Worm (Caenorhabditis elegans): ENCODE results near the gene lips-9.

lips-9 gene

DNA sequence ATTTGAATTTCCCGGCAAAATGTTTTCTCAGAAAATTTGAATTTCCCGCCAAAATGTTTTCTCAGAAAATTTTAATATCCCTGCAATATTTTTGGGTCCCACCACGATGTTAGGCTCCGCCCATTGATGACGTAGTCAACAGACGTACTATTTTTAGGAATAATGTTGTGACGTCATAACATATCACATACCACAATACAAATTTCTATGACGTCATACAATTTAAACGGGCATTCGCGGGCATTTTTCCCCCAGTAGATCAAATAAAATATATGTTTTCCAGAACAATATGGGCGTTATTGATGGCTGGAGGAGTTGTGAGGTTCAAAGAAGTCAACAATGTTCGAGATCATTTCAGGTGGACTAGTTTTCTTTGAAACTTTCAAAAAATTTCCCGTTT lies 31.1 kb upstream of the lips-9 start:
- TF ChIP-seq F57A8.1 (GFP tag; optimal IDR thresholded peaks at IDR 0.05), result no peak
- no peak for TF ChIP-seq ceh-27 (GFP tag; optimal IDR thresholded peaks at IDR 0.05)
- no peak for TF ChIP-seq let-526 (GFP tag; IDR thresholded peaks at IDR 0.05)
- TF ChIP-seq dox-1 (GFP tag; IDR thresholded peaks at IDR 0.05), result no peak
- TF ChIP-seq nhr-90 (tag; optimal IDR thresholded peaks at IDR 0.05), result no peak
- no peak for TF ChIP-seq ztf-6 (GFP tag; IDR thresholded peaks at IDR 0.05)
- TF ChIP-seq athp-1 (tag; optimal IDR thresholded peaks at IDR 0.05), result no peak
- TF ChIP-seq madf-8 (GFP tag; conservative IDR thresholded peaks at IDR 0.05), result no peak
- TF ChIP-seq madf-10 (tag; optimal IDR thresholded peaks at IDR 0.05), result no peak
- TF ChIP-seq Y67H2A.10 (GFP tag; conservative IDR thresholded peaks at IDR 0.05), result no peak
- no peak for TF ChIP-seq snpc-4 (GFP tag; optimal IDR thresholded peaks at IDR 0.05)
- TF ChIP-seq snpc-4 (tag; optimal IDR thresholded peaks at IDR 0.05), result no peak
- TF ChIP-seq lin-40 (tag; optimal IDR thresholded peaks at IDR 0.05), result no peak
- TF ChIP-seq ztf-28 (GFP tag; IDR thresholded peaks at IDR 0.05), result no peak
- no peak for TF ChIP-seq attf-3 (GFP tag; conservative IDR thresholded peaks at IDR 0.05)
- no peak for TF ChIP-seq madf-3 (GFP tag; IDR thresholded peaks at IDR 0.05)

DNA sequence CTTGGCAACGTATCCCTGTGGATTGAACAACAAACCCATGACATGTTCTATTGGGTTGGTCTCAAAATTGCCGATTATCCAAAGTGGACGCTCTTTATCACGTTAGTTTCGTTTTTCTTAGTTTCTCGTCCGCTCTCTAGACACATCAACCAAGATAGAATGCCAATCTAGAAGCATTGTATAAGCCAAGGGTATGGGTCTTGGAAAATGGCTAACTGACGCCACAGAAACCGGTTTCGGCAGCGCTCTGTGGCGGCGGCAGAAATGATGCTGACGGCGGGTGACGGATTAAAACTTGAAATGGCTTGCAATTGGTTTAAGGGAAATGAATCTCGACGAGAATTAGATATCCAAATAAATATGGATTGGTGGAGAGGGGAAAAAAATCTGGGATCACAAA lies 30.4 kb upstream of the lips-9 start:
- TF ChIP-seq F52B5.7 (tag; optimal IDR thresholded peaks at IDR 0.05), result no peak
- no peak for TF ChIP-seq mel-28 (tag; optimal IDR thresholded peaks at IDR 0.05; ENCODE audit: borderline replicate concordance)
- TF ChIP-seq K12H6.12 (tag; optimal IDR thresholded peaks at IDR 0.05), result no peak
- no peak for TF ChIP-seq B0261.1 (tag; optimal IDR thresholded peaks at IDR 0.05)
- no peak for TF ChIP-seq mes-4 (tag; optimal IDR thresholded peaks at IDR 0.05)
- no peak for TF ChIP-seq nhr-90 (tag; optimal IDR thresholded peaks at IDR 0.05)
- no peak for TF ChIP-seq somi-1 (GFP tag; optimal IDR thresholded peaks at IDR 0.05)
- no peak for TF ChIP-seq madf-10 (tag; optimal IDR thresholded peaks at IDR 0.05)
- no peak for TF ChIP-seq dpff-1 (tag; optimal IDR thresholded peaks at IDR 0.05)
- no peak for TF ChIP-seq bed-2 (GFP tag; IDR thresholded peaks at IDR 0.05)
- TF ChIP-seq mcd-1 (GFP tag; IDR thresholded peaks at IDR 0.05), result no peak
- TF ChIP-seq die-1 (tag; optimal IDR thresholded peaks at IDR 0.05), result no peak
- no peak for TF ChIP-seq dpl-1 (GFP tag; optimal IDR thresholded peaks at IDR 0.05)
- TF ChIP-seq ceh-27 (GFP tag; optimal IDR thresholded peaks at IDR 0.05), result no peak
- no peak for TF ChIP-seq hlh-12 (tag; optimal IDR thresholded peaks at IDR 0.05)

DNA sequence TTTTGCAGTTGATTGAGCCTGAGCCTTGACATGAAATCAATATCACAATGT lies 30.2 kb upstream of the lips-9 start, which contains the start of gene ptr-18:
Gene ptr-18 (plus strand): TSS at position 9 of the 51 bp plus-strand sequence.
- TF ChIP-seq ztf-28 (GFP tag; IDR thresholded peaks at IDR 0.05) (no peak), snpc-4 (GFP tag; optimal IDR thresholded peaks at IDR 0.05) (no peak), snpc-4 (tag; optimal IDR thresholded peaks at IDR 0.05) (no peak), lir-1 (GFP tag; conservative IDR thresholded peaks at IDR 0.05) (no peak), aptf-2 (GFP tag; conservative IDR thresholded peaks at IDR 0.05) (no peak), F33H1.4 (GFP tag; IDR thresholded peaks at IDR 0.05) (no peak)

DNA sequence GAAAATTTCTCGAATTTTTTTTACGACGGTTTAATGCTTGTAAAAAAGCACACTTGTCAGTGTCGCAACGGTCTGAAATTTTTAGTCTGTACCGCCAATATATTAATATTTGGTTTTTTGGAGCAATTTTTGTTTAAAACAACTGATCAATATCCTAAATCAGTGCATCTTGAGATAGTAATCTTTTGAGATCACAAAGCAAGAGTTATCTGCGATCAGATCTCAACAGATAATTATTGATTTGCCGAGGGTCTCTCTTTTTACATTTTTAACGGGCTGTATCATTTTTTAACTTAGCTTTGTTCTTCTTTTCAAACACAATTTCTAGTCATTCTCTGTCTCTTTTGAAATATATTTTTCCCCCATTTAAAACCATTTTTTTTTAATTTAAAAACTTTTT lies 30.0 kb upstream of the lips-9 start:
- no peak for TF ChIP-seq snpc-1.3 (tag; optimal IDR thresholded peaks at IDR 0.05; ENCODE audit: insufficient read depth)
- no peak for TF ChIP-seq K11D2.4 (GFP tag; IDR thresholded peaks at IDR 0.05)
- no peak for TF ChIP-seq nfyb-1 (GFP tag; IDR thresholded peaks at IDR 0.05)
- TF ChIP-seq B0336.3 (GFP tag; IDR thresholded peaks at IDR 0.05), result no peak
- no peak for TF ChIP-seq ceh-58 (GFP tag; IDR thresholded peaks at IDR 0.05)
- no peak for TF ChIP-seq Y79H2A.3 (GFP tag; conservative IDR thresholded peaks at IDR 0.05)
- no peak for TF ChIP-seq lsl-1 (GFP tag; optimal IDR thresholded peaks at IDR 0.05)
- TF ChIP-seq F57A8.1 (GFP tag; optimal IDR thresholded peaks at IDR 0.05), result no peak
- TF ChIP-seq C06A6.2 (GFP tag; conservative IDR thresholded peaks at IDR 0.05), result no peak
- no peak for TF ChIP-seq F22D6.2 (tag; optimal IDR thresholded peaks at IDR 0.05)
- TF ChIP-seq nhr-27 (tag; optimal IDR thresholded peaks at IDR 0.05), result no peak
- no peak for TF ChIP-seq madf-10 (tag; optimal IDR thresholded peaks at IDR 0.05)
